Fruit fly (Drosophila melanogaster): ENCODE data around the gene Diedel3.

dm6 chrX:19096179-19096578, 45.9 kb downstream of the Diedel3 start:
- no peak for TF ChIP-seq CG10631 (GFP tag; optimal IDR thresholded peaks at IDR 0.05)
- no peak for TF ChIP-seq Lpt (GFP tag; optimal IDR thresholded peaks at IDR 0.05)
- TF ChIP-seq CG11902 (GFP tag; optimal IDR thresholded peaks at IDR 0.05) = no peak
